Worm (Caenorhabditis elegans) whole organism, late embryonic: ENCODE data around the gene glrx-22.

Source experiments
- ahr-1 ChIP-seq: sonication (generic microtip); optimal IDR thresholded peaks from 2 replicates; lab custom pipeline; 2016; ENCODE audit warnings: missing genetic modification characterization, missing compliant biosample characterization
- ceh-30 ChIP-seq: fragments of 150-350 bp; optimal IDR thresholded peaks from 2 replicates; lab custom pipeline; 2014; ENCODE audit warnings: missing biosample characterization, missing genetic modification characterization
- che-1 ChIP-seq: sonication (generic microtip); optimal IDR thresholded peaks from 2 replicates; lab custom pipeline; 2016; ENCODE audit warnings: mild to moderate bottlenecking, missing genetic modification characterization, missing compliant biosample characterization
- dve-1 ChIP-seq: sonication (generic microtip); optimal IDR thresholded peaks from 2 replicates; lab custom pipeline; 2017; ENCODE audit warnings: antibody characterized with exemption, mild to moderate bottlenecking, missing genetic modification characterization, missing compliant biosample characterization
- ets-4 ChIP-seq: sonication (generic microtip); optimal IDR thresholded peaks from 2 replicates; lab custom pipeline; 2016; ENCODE audit warnings: missing genetic modification characterization, missing compliant biosample characterization
- fkh-10 ChIP-seq: fragments of 150-350 bp; optimal IDR thresholded peaks from 2 replicates; lab custom pipeline; 2014; ENCODE audit warnings: missing biosample characterization, missing genetic modification reagents, missing genetic modification characterization
- lim-6 ChIP-seq: sonication (generic microtip); optimal IDR thresholded peaks from 2 replicates; lab custom pipeline; 2016; ENCODE audit warnings: missing genetic modification characterization, missing compliant biosample characterization
- nhr-11 ChIP-seq: fragments of 150-350 bp; optimal IDR thresholded peaks from 2 replicates; lab custom pipeline; 2014; ENCODE audit warnings: missing biosample characterization, missing genetic modification characterization
- pha-4 ChIP-seq: fragments of 150-350 bp; optimal IDR thresholded peaks from 2 replicates; lab custom pipeline; 2018; ENCODE audit warnings: missing biosample characterization, missing genetic modification reagents, missing genetic modification characterization
- pqm-1 ChIP-seq: sonication (generic microtip); optimal IDR thresholded peaks from 2 replicates; lab custom pipeline; 2016; ENCODE audit warnings: missing genetic modification characterization, missing compliant biosample characterization
- rnt-1 ChIP-seq: sonication (generic microtip); optimal IDR thresholded peaks from 2 replicates; lab custom pipeline; 2016; ENCODE audit warnings: missing genetic modification characterization, missing compliant biosample characterization
- sox-4 ChIP-seq: sonication (generic microtip); optimal IDR thresholded peaks from 2 replicates; lab custom pipeline; 2017; ENCODE audit warnings: mild to moderate bottlenecking, missing genetic modification characterization, inconsistent platforms, missing compliant biosample characterization
- tbx-2 ChIP-seq: sonication (generic microtip); optimal IDR thresholded peaks from 2 replicates; lab custom pipeline; 2016; ENCODE audit warnings: missing genetic modification characterization, missing compliant biosample characterization
- zip-5 ChIP-seq: sonication (generic microtip); optimal IDR thresholded peaks from 2 replicates; lab custom pipeline; 2016; ENCODE audit warnings: missing genetic modification characterization, missing compliant biosample characterization

- TF ChIP-seq nhr-11 (no peak), pha-4 (no peak), dve-1 (tag; lab: Kevin White, UChicago) (no peak), che-1 (tag; lab: Kevin White, UChicago) (no peak), ets-4 (tag; lab: Kevin White, UChicago) (no peak), pqm-1 (no peak), ceh-30 (tag; lab: Kevin White, UChicago) (no peak), ahr-1 (tag; lab: Kevin White, UChicago) (no peak), fkh-10 (GFP tag; lab: Kevin White, UChicago) (no peak), sox-4 (tag; lab: Kevin White, UChicago) (no peak), tbx-2 (tag; lab: Kevin White, UChicago) (no peak), lim-6 (tag; lab: Kevin White, UChicago) (no peak), rnt-1 (tag; lab: Kevin White, UChicago) (no peak), zip-5 (tag; lab: Kevin White, UChicago) (no peak)
These were observed 22.0 kb upstream of the glrx-22 start for ce11 chrIV:8223055-8223454.
